Fruit fly (Drosophila melanogaster) whole organism, embryonic: ENCODE results near the gene pont.

Experiments
- Aef1 ChIP-seq: fragments of 200-800 bp; sonication (Bioruptor generic); IDR thresholded peaks from 3 replicates; pipeline ENCODE4 v1.3.6; 2022; ENCODE audit warnings: missing biosample characterization, missing genetic modification characterization
- Asciz ChIP-seq: fragments of 200-800 bp; sonication (Bioruptor generic); optimal IDR thresholded peaks from 2 replicates; lab custom pipeline; 2017; ENCODE audit warnings: missing biosample characterization, mild to moderate bottlenecking, missing genetic modification characterization, missing genetic modification reagents
- Atf6 ChIP-seq: fragments of 200-800 bp; sonication (Bioruptor generic); IDR thresholded peaks from 2 replicates; pipeline ENCODE4 v1.3.6; 2022; ENCODE audit warnings: missing biosample characterization, missing genetic modification characterization
- Bgb ChIP-seq: fragments of 200-800 bp; sonication (Bioruptor generic); IDR thresholded peaks from 2 replicates; pipeline ENCODE4 v1.3.6; 2022; ENCODE audit warnings: missing biosample characterization, missing genetic modification characterization; ENCODE audit not compliant: partially characterized antibody
- CG10209 ChIP-seq: fragments of 200-800 bp; sonication (Bioruptor generic); optimal IDR thresholded peaks from 3 replicates; lab custom pipeline; 2017; ENCODE audit warnings: missing biosample characterization, mild to moderate bottlenecking, missing genetic modification characterization, missing genetic modification reagents
- CG10979 ChIP-seq: fragments of 200-800 bp; sonication (Bioruptor generic); optimal IDR thresholded peaks from 2 replicates; lab custom pipeline; 2018; ENCODE audit warnings: missing biosample characterization, mild to moderate bottlenecking, missing genetic modification characterization, moderate library complexity
- CG11085 ChIP-seq: fragments of 200-800 bp; sonication (Bioruptor generic); IDR thresholded peaks from 2 replicates; pipeline ENCODE4 v1.3.6; 2022; ENCODE audit warnings: missing biosample characterization, missing genetic modification characterization
- CG12769 ChIP-seq: fragments of 200-800 bp; sonication (Bioruptor generic); optimal IDR thresholded peaks from 2 replicates; lab custom pipeline; 2019; ENCODE audit warnings: missing biosample characterization, mild to moderate bottlenecking, missing genetic modification characterization, moderate library complexity
- CG13287 ChIP-seq: fragments of 200-800 bp; sonication (Bioruptor generic); IDR thresholded peaks from 2 replicates; pipeline ENCODE4 v1.3.6; 2022; ENCODE audit warnings: missing biosample characterization, missing genetic modification characterization; ENCODE audit not compliant: partially characterized antibody
- CG15269 ChIP-seq: fragments of 200-800 bp; sonication (Bioruptor generic); optimal IDR thresholded peaks from 2 replicates; lab custom pipeline; 2018; ENCODE audit warnings: missing biosample characterization, mild to moderate bottlenecking, missing genetic modification characterization, moderate library complexity
- CG17328 ChIP-seq: fragments of 200-800 bp; sonication (Bioruptor generic); IDR thresholded peaks from 2 replicates; pipeline ENCODE4 v1.3.6; 2022; ENCODE audit warnings: missing biosample characterization, missing genetic modification characterization
- CG17568 ChIP-seq: fragments of 200-800 bp; sonication (Bioruptor generic); optimal IDR thresholded peaks from 2 replicates; lab custom pipeline; 2018; ENCODE audit warnings: missing biosample characterization, mild to moderate bottlenecking, missing genetic modification characterization, moderate library complexity
- CG18599 ChIP-seq: fragments of 200-800 bp; sonication (Bioruptor generic); optimal IDR thresholded peaks from 3 replicates; lab custom pipeline; 2017; ENCODE audit warnings: missing biosample characterization, missing genetic modification characterization, mild to moderate bottlenecking, moderate library complexity, missing genetic modification reagents
- CG2678 ChIP-seq: fragments of 200-800 bp; sonication (Bioruptor generic); optimal IDR thresholded peaks from 3 replicates; lab custom pipeline; 2019; ENCODE audit warnings: missing biosample characterization, mild to moderate bottlenecking, missing genetic modification characterization, moderate library complexity
- CG4617 ChIP-seq: fragments of 200-800 bp; sonication (Bioruptor generic); optimal IDR thresholded peaks from 3 replicates; lab custom pipeline; 2016; ENCODE audit warnings: missing biosample characterization, missing genetic modification characterization, borderline replicate concordance
- CG7271 ChIP-seq: fragments of 200-800 bp; sonication (Bioruptor generic); optimal IDR thresholded peaks from 2 replicates; lab custom pipeline; 2018; ENCODE audit warnings: missing biosample characterization, mild to moderate bottlenecking, missing genetic modification characterization, moderate library complexity
- CG9437 ChIP-seq: fragments of 200-800 bp; sonication (Bioruptor generic); optimal IDR thresholded peaks from 2 replicates; lab custom pipeline; 2018; ENCODE audit warnings: missing biosample characterization, mild to moderate bottlenecking, missing genetic modification characterization
- CHES-1-like ChIP-seq: fragments of 200-800 bp; sonication (Bioruptor generic); optimal IDR thresholded peaks from 2 replicates; lab custom pipeline; 2016; ENCODE audit warnings: missing biosample characterization, missing genetic modification characterization
- Camta ChIP-seq: fragments of 200-800 bp; sonication (Bioruptor generic); optimal IDR thresholded peaks from 2 replicates; lab custom pipeline; 2016; ENCODE audit warnings: missing biosample characterization, missing genetic modification characterization
- D19A ChIP-seq: fragments of 200-800 bp; optimal IDR thresholded peaks from 3 replicates; lab custom pipeline; 2019; ENCODE audit warnings: missing biosample characterization, mild to moderate bottlenecking, missing genetic modification characterization, moderate library complexity
- Deaf1 ChIP-seq: fragments of 200-800 bp; optimal IDR thresholded peaks from 3 replicates; lab custom pipeline; 2019; ENCODE audit warnings: missing biosample characterization, mild to moderate bottlenecking, missing genetic modification characterization, moderate library complexity
- Eip74EF ChIP-seq, 2 experiments: fragments of 200-800 bp in 1 of 2; fragments of >200 bp in 1 of 2; sonication (Bioruptor generic) in 1 of 2; optimal IDR thresholded peaks; 2 replicates each; lab custom pipeline; 2017 to 2019; ENCODE audit warnings: missing biosample characterization in 2 of 2, missing genetic modification characterization in 2 of 2, mild to moderate bottlenecking in 1 of 2, moderate library complexity in 1 of 2
- Ets97D ChIP-seq: fragments of 200-800 bp; sonication (Bioruptor generic); optimal IDR thresholded peaks from 3 replicates; lab custom pipeline; 2016; ENCODE audit warnings: missing biosample characterization, missing genetic modification characterization
- H2.0 ChIP-seq: fragments of 200-800 bp; sonication (Bioruptor generic); IDR thresholded peaks from 2 replicates; pipeline ENCODE4 v1.3.6; 2022; ENCODE audit warnings: missing biosample characterization, missing genetic modification characterization
- HLH54F ChIP-seq: fragments of 200-800 bp; sonication (Bioruptor generic); optimal IDR thresholded peaks from 3 replicates; lab custom pipeline; 2016; ENCODE audit warnings: missing biosample characterization, missing genetic modification characterization
- Hmx ChIP-seq: fragments of 200-800 bp; sonication (Bioruptor generic); optimal IDR thresholded peaks from 2 replicates; lab custom pipeline; 2016; ENCODE audit warnings: missing biosample characterization, missing genetic modification characterization
- Jarid2 ChIP-seq: fragments of 200-800 bp; sonication (Bioruptor generic); optimal IDR thresholded peaks from 3 replicates; lab custom pipeline; 2017; ENCODE audit warnings: mild to moderate bottlenecking, missing biosample characterization, missing genetic modification reagents, missing genetic modification characterization
- Med ChIP-seq: fragments of 200-800 bp; sonication (Bioruptor generic); peaks from one replicate; lab custom pipeline; 2016; ENCODE audit warnings: missing biosample characterization, missing genetic modification characterization, mild to moderate bottlenecking, inconsistent platforms, moderate library complexity
- Poxn ChIP-seq: fragments of 200-800 bp; sonication (Bioruptor generic); IDR thresholded peaks from 2 replicates; pipeline ENCODE4 v1.3.6; 2022; ENCODE audit warnings: missing biosample characterization, missing genetic modification characterization
- Side ChIP-seq: fragments of 200-800 bp; sonication (Bioruptor generic); optimal IDR thresholded peaks from 2 replicates; lab custom pipeline; 2016; ENCODE audit warnings: missing biosample characterization, missing genetic modification characterization
- amos ChIP-seq: fragments of 200-800 bp; sonication (Bioruptor generic); IDR thresholded peaks from 2 replicates; pipeline ENCODE4 v1.3.6; 2022; ENCODE audit warnings: missing biosample characterization, missing genetic modification characterization; ENCODE audit not compliant: partially characterized antibody
- ara ChIP-seq: fragments of 200-800 bp; sonication (Bioruptor generic); IDR thresholded peaks from 2 replicates; pipeline ENCODE4 v1.3.6; 2022; ENCODE audit warnings: missing biosample characterization, missing genetic modification characterization
- bbx ChIP-seq: fragments of 200-800 bp; sonication (Bioruptor generic); IDR thresholded peaks from 2 replicates; pipeline ENCODE4 v1.3.6; 2022; ENCODE audit warnings: missing biosample characterization, missing genetic modification characterization; ENCODE audit not compliant: partially characterized antibody
- chinmo ChIP-seq: fragments of 200-800 bp; sonication (Bioruptor generic); IDR thresholded peaks from 4 replicates; pipeline ENCODE4 v1.3.6; 2022; ENCODE audit warnings: missing biosample characterization, missing genetic modification characterization; ENCODE audit not compliant: partially characterized antibody
- dysf ChIP-seq: fragments of 200-800 bp; sonication (Bioruptor generic); IDR thresholded peaks from 3 replicates; pipeline ENCODE4 v1.3.6; 2022; ENCODE audit warnings: missing biosample characterization, missing genetic modification characterization
- emc ChIP-seq: fragments of 200-800 bp; sonication (Bioruptor generic); optimal IDR thresholded peaks from 2 replicates; lab custom pipeline; 2016; ENCODE audit warnings: missing biosample characterization, missing genetic modification characterization
- ems ChIP-seq: fragments of 200-800 bp; sonication (Bioruptor generic); optimal IDR thresholded peaks from 3 replicates; lab custom pipeline; 2016; ENCODE audit warnings: missing biosample characterization, missing genetic modification characterization
- gce ChIP-seq: fragments of 200-800 bp; sonication (Bioruptor generic); IDR thresholded peaks from 3 replicates; pipeline ENCODE4 v1.3.6; 2022; ENCODE audit warnings: missing biosample characterization, missing genetic modification characterization
- ham ChIP-seq: fragments of 200-800 bp; sonication (Bioruptor generic); IDR thresholded peaks from 2 replicates; pipeline ENCODE4 v1.3.6; 2022; ENCODE audit warnings: missing biosample characterization, missing genetic modification characterization
- jing ChIP-seq: fragments of 200-800 bp; sonication (Bioruptor generic); optimal IDR thresholded peaks from 2 replicates; lab custom pipeline; 2018; ENCODE audit warnings: missing biosample characterization, mild to moderate bottlenecking, missing genetic modification characterization
- lov ChIP-seq, 2 experiments: fragments of 200-800 bp in 1 of 2; fragments of >200 bp in 1 of 2; sonication (Bioruptor generic) in 1 of 2; IDR thresholded peaks in 1 of 2; optimal IDR thresholded peaks in 1 of 2; 2 replicates in 1 of 2; 3 replicates in 1 of 2; pipeline versions ENCODE4 v1.3.6 to Lab custom; 2017 to 2022; ENCODE audit warnings: missing biosample characterization in 1 of 2, missing genetic modification characterization in 1 of 2
- onecut ChIP-seq: fragments of 200-800 bp; sonication (Bioruptor generic); IDR thresholded peaks from 2 replicates; pipeline ENCODE4 v1.3.6; 2022; ENCODE audit warnings: missing biosample characterization, missing genetic modification characterization
- sob ChIP-seq: fragments of 200-800 bp; sonication (Bioruptor generic); IDR thresholded peaks from 2 replicates; pipeline ENCODE4 v1.3.6; 2022; ENCODE audit warnings: missing biosample characterization, missing genetic modification characterization
- z ChIP-seq: fragments of 200-800 bp; sonication (Bioruptor generic); IDR thresholded peaks from 3 replicates; pipeline ENCODE4 v1.3.6; 2022; ENCODE audit warnings: missing biosample characterization, missing genetic modification characterization
- zen2 ChIP-seq: fragments of 200-800 bp; sonication (Bioruptor generic); IDR thresholded peaks from 3 replicates; pipeline ENCODE4 v1.3.6; 2022; ENCODE audit warnings: missing biosample characterization, missing genetic modification characterization; ENCODE audit not compliant: partially characterized antibody

pont gene

dm6 chr3R:10261800-10262199 lies at the start of gene pont, which contains the start of gene Sirt6 (continued):
- peak; percentile 23 for TF ChIP-seq Hmx (GFP tag; lab: Kevin White, UChicago)
- peak; percentile 31 for TF ChIP-seq Side (GFP tag; lab: Kevin White, UChicago)
- TF ChIP-seq HLH54F (GFP tag; lab: Kevin White, UChicago) = peak; percentile 55
- no peak for TF ChIP-seq ara
- no peak for TF ChIP-seq gce (GFP tag; lab: Robert Waterston, UW)
- TF ChIP-seq CG7271 = peak; percentile 96
- no peak for TF ChIP-seq CG11085
- peak; percentile 93 for TF ChIP-seq D19A
- TF ChIP-seq CG4617 = peak; percentile 80
- TF ChIP-seq Poxn = no peak
- peak; percentile 91 for TF ChIP-seq CG9437 (GFP tag; lab: Kevin White, UChicago)
- TF ChIP-seq ems (GFP tag; lab: Kevin White, UChicago) = peak; percentile 50
- peak; percentile 53 for TF ChIP-seq Ets97D
- TF ChIP-seq CG17568 (GFP tag; lab: Kevin White, UChicago) = no peak
- TF ChIP-seq dysf = no peak
- TF ChIP-seq CG10979 (tag; lab: Kevin White, UChicago) = peak; percentile 97
- TF ChIP-seq jing (GFP tag; lab: Kevin White, UChicago) = peak; percentile 66
- peak; percentile 92 for TF ChIP-seq Asciz (GFP tag; lab: Kevin White, UChicago)
- TF ChIP-seq emc (GFP tag; lab: Kevin White, UChicago) = no peak
- TF ChIP-seq Eip74EF (GFP tag; optimal IDR thresholded peaks at IDR 0.05; lab: Kevin White, UChicago) = peak in 1 of 2 experiments; percentile 94
- TF ChIP-seq CG2678 (tag; lab: Kevin White, UChicago) = peak; percentile 97
- no peak for TF ChIP-seq ham (GFP tag; lab: Robert Waterston, UW)

dm6 chr3R:10212799-10213198 lies 49.1 kb upstream of the pont start, which contains the start of gene Timp:
Timp (minus strand) TSS chr3R:10213007.
- peak; percentile 33; the same call in 1 of the 4 replicates for TF ChIP-seq chinmo
- TF ChIP-seq amos (GFP tag; lab: Robert Waterston, UW) = peak; percentile 38; the same call in 1 of the 2 replicates
- no peak for TF ChIP-seq sob (GFP tag; lab: Robert Waterston, UW)
- 0 out of 2 replicates have a peak, but pooled peaks have one; percentile 7 for TF ChIP-seq Atf6 (GFP tag; lab: Robert Waterston, UW)
- TF ChIP-seq lov (optimal IDR thresholded peaks at IDR 0.05; lab: Kevin White, UChicago) = no peak
- 0 out of 3 replicates have a peak, but pooled peaks have one; percentile 43 for TF ChIP-seq lov (GFP tag; IDR thresholded peaks at IDR 0.05; lab: Robert Waterston, UW)
- TF ChIP-seq CHES-1-like (GFP tag; lab: Kevin White, UChicago) = no peak
- TF ChIP-seq zen2 (GFP tag; lab: Robert Waterston, UW) = peak; percentile 25; the same call in 1 of the 3 replicates
- TF ChIP-seq CG13287 (GFP tag; lab: Robert Waterston, UW) = peak; percentile 9; the same call in 1 of the 2 replicates
- TF ChIP-seq CG15269 (tag; lab: Kevin White, UChicago) = no peak
- TF ChIP-seq z = peak; percentile 97
- TF ChIP-seq onecut = peak; percentile 62
- TF ChIP-seq Camta (GFP tag; lab: Kevin White, UChicago) = no peak
- peak; percentile 61 for TF ChIP-seq Med (GFP tag; lab: Kevin White, UChicago)
- no peak for TF ChIP-seq H2.0 (GFP tag; lab: Robert Waterston, UW)
- peak; percentile 46 for TF ChIP-seq Bgb (GFP tag; lab: Robert Waterston, UW)
- no peak for TF ChIP-seq Aef1
- TF ChIP-seq CG17568 (GFP tag; lab: Kevin White, UChicago) = no peak
- peak; percentile 66 for TF ChIP-seq Jarid2 (GFP tag; lab: Kevin White, UChicago)
- TF ChIP-seq CG12769 = peak; percentile 4
- peak; percentile 49; the same call in 1 of the 2 replicates for TF ChIP-seq bbx (GFP tag; lab: Robert Waterston, UW)
- TF ChIP-seq Deaf1 = peak; percentile 97
- no peak for TF ChIP-seq CG17328 (GFP tag; lab: Robert Waterston, UW)
- TF ChIP-seq CG10209 (GFP tag; lab: Kevin White, UChicago) = no peak
- no peak for TF ChIP-seq CG18599
